Fruit fly (Drosophila melanogaster): ENCODE measurements around the gene RabGGTb.

The RabGGTb gene

DNA sequence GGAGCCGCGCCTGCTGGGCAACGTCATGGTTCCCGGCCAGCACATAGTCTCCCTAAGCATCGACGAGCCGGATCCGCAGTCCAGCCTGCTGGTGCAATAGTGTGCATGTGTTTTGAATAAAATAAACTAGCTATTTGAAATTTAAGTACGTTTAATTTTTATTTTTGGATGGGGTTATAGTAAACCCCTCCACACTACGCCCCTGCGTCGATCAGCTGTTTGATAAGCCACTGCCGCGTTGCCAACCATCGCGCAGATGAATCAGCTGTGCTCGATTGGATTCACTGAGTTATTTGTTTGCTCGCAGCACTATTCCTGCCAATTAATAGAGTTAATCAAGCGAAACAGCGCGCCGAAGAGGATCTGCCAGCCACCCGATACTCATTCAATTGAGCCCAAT is at the start of gene RabGGTb:
Gene RabGGTb (plus strand): TSS at position 254 of the 400 bp plus-strand sequence.
- TF ChIP-seq CTCF (optimal IDR thresholded peaks at IDR 0.05) (no peak), CG8478 (optimal IDR thresholded peaks at IDR 0.05) (no peak)

dm6 chr2L:2829637-2830340 is 49.1 kb upstream of the RabGGTb start, which contains the start of gene Duox:
Duox (minus strand) TSS chr2L:2830248.
- TF ChIP-seq CG8478 (optimal IDR thresholded peaks at IDR 0.05) = no peak
- TF ChIP-seq CTCF (optimal IDR thresholded peaks at IDR 0.05) = no peak

DNA sequence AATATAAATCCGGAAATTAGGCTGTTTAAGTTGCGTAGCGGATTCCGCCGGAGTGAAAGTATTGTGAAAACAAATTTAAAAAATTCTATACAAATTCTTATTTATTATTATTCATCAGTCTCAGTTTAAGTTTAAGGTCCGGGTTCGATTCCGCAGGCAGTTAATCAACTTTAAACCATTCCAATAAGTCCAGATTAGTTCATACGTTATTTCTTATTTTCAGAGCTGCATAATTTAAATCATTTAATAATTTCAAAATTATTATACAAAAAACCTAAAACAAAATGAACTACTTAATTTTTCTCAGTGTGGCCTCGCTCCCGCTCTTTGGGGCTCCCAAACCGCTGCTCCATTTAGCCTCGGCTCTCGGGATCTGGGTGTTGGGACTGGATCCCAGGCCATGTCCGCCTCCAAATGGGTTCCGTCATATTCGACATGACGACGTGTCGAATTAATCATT is 48.5 kb upstream of the RabGGTb start:
- TF ChIP-seq CG8478 (optimal IDR thresholded peaks at IDR 0.05) = no peak
- TF ChIP-seq CTCF (optimal IDR thresholded peaks at IDR 0.05) = no peak

DNA sequence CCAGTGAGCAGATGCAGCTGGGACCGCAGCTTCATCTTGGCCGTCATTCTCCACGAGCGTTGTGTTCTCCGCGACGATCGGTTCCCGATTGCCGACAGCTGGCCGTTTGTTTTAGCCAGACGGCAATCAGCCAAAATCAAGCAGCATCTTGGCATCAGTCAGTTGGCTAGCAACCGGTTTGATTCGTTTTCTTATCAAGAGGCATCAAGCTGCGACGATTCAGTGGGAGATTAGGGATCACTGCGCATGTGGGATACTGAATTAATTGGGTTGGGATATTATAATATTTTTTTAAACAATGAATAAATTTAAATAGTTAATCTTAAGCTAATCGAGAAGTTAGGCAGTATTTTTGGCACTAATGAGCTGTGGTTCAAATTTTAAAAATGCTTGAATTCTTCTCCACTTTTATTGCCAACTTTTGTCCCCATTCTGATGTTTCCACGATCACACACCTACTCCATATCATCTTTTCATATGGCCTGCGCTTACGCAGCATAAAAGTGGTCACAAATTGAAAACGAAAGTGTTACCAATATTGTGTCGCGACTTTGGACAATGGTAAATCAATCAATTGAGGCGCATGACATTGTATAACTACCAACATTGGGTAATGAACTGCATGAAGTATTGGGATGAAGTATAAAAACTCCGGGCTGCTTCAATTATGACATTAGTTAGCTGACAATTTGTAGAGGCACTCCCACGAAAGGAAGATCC is 41.0 kb upstream of the RabGGTb start, which contains the start of the genes CG3119 and Cpr23B:
Gene CG3119 (minus strand): TSS at position 92 of the 720 bp plus-strand sequence.
Gene Cpr23B (plus strand): TSS at position 670 of the 720 bp plus-strand sequence.
- TF ChIP-seq CTCF (optimal IDR thresholded peaks at IDR 0.05) (no peak), CG8478 (optimal IDR thresholded peaks at IDR 0.05) (no peak)

DNA sequence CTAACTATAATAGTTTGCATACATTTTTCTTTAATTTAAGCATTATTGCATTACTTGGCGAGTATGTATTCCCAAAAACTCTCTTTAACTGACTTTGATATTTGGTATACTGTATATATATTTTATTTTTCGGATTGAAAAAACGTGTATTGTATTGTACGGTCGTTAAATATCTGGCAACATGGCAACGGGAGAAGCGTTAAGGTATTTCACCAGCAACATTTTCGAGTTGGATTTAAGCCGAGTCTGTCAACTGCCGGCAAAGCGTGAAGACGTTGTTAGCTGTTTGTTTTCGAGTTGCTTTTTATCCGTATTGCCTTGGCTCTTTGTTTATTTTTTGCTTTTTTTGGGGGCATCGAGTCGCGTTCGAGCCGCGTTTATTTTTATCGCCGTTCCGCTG is 39.1 kb upstream of the RabGGTb start, which contains the start of gene CG2975:
Gene CG2975 (plus strand): TSS at position 275 of the 400 bp plus-strand sequence.
- TF ChIP-seq CG8478 (optimal IDR thresholded peaks at IDR 0.05) (no peak), CTCF (optimal IDR thresholded peaks at IDR 0.05) (no peak)

dm6 chr2L:2840311-2840710 is 38.6 kb upstream of the RabGGTb start:
- TF ChIP-seq CG8478 (optimal IDR thresholded peaks at IDR 0.05) = no peak

dm6 chr2L:2844413-2844812 is 34.5 kb upstream of the RabGGTb start, which contains the start of gene CG18558:
CG18558 (minus strand) TSS chr2L:2844513.
- TF ChIP-seq CTCF (optimal IDR thresholded peaks at IDR 0.05) (no peak), CG8478 (optimal IDR thresholded peaks at IDR 0.05) (no peak)

dm6 chr2L:2845634-2846033 is 33.3 kb upstream of the RabGGTb start, which contains the start of gene CG18557:
CG18557 (minus strand) TSS chr2L:2845734.
- TF ChIP-seq CG8478 (optimal IDR thresholded peaks at IDR 0.05) (no peak), CTCF (optimal IDR thresholded peaks at IDR 0.05) (no peak)

- no peak for TF ChIP-seq CG8478 (optimal IDR thresholded peaks at IDR 0.05)
- TF ChIP-seq CTCF (optimal IDR thresholded peaks at IDR 0.05) = no peak
Measured at dm6 chr2L:2847112-2847682, 31.7 kb upstream of the RabGGTb start, which contains the start of the genes CG3117 and CG2983. CG3117 (minus strand) TSS chr2L:2847212. CG2983 (plus strand) TSS chr2L:2847632.

DNA sequence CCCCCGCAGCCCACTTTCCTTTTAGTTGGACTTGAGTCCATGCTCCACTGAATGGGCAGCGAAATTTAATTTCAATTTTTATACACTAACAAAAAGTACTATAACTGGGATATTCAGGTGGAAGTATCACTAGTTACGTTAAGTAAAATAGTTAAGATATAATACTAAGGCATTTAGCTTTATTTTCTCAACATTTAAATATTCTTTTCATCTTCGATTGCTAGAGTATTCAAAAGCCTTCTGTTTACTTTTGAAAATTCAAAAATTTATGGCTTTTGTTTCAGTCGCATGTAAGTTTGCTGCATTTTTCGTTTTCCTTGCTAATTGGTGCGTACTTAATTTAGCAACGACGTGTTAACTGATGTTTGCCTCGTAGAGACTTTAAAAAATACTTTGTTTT is 27.3 kb upstream of the RabGGTb start:
- TF ChIP-seq CTCF (optimal IDR thresholded peaks at IDR 0.05) (no peak), CG8478 (optimal IDR thresholded peaks at IDR 0.05) (no peak)

DNA sequence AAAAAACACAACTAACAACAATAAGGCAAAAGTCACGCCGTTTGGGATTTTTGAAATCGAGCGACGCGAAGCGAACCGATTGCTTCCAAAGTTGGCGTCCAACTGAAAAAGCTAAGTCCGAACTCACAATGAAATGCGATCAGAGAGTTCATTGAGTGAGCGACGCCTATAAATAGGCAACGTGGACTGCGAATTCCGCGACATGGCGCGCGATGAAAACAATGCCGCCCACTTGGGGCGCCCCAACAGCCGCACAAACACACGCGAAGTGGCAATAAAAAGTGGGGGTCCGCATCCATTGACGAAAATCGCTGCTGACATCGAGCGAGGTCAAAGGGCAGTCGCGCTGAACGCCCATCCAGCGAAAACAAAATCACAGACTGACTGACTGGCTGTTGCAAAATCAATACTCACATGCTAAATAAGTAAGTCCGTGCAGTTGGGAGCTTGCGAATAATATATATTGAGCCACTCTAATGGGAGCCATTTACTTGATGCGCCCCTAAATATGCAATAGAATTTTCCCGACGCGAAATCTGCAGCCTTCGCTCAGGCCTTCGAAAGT is 23.6 kb upstream of the RabGGTb start:
- TF ChIP-seq CG8478 (optimal IDR thresholded peaks at IDR 0.05) (no peak), CTCF (optimal IDR thresholded peaks at IDR 0.05) (peak in 1 of 2 experiments; percentile 57)

DNA sequence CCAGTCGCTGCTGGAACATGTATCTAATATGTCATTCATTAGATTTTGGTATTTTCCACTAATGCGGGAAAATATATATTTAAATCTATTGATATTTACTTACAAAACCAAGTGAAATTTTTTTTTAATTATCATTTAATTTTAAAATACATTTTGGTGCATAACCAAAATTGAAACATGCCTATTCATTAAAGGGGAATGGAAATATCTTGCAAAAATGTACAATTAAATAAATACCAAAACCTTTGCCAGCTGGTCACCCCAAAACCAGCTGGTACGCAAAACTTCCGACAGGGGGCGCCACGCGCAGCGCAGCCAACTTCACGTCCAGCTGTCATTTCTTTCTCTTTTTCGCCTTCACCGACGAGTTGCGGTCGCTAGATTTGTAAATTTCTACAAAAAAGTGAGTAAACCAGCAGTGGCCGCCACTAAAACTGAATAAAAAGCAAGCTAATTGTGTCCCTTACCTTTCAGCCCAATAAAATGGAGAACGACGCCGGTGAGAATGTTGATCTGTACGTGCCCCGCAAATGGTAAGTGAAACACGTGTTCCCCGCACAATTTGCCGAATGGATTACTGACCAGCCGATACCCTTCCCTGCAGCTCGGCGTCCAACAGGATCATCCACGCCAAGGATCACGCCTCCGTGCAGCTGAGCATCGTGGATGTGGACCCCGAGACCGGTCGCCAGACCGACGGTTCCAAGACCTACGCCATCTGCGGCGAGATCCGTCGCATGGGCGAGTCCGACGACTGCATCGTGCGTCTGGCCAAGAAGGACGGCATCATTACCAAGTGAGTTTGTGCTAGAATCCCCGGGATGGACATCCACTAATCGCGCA is 22.9 kb upstream of the RabGGTb start, which contains the start of the genes CG3104 and RpS21:
Gene CG3104 (minus strand): TSS at position 6 of the 843 bp plus-strand sequence.
Gene RpS21 (plus strand): TSS at position 298 of the 843 bp plus-strand sequence.
- TF ChIP-seq CTCF (optimal IDR thresholded peaks at IDR 0.05) (peak; percentile 92 to 95), CG8478 (optimal IDR thresholded peaks at IDR 0.05) (no peak)

- peak; percentile 7 to 57 for TF ChIP-seq CTCF (optimal IDR thresholded peaks at IDR 0.05)
- TF ChIP-seq CG8478 (optimal IDR thresholded peaks at IDR 0.05) = no peak
Measured at dm6 chr2L:2856960-2857584, 21.8 kb upstream of the RabGGTb start, which contains the start of gene CG2991. CG2991 (plus strand) TSS chr2L:2857164.

Data from S2 (cell line).